Worm (Caenorhabditis elegans) whole organism, L1 larva: ENCODE data around the gene trp-1.
A peak's percentile ranks its signal among the peaks of the same experiment; 100 is the strongest.

Source experiments
- C04F5.9 ChIP-seq: sonication (generic microtip); optimal IDR thresholded peaks from 2 replicates; lab custom pipeline; 2016; ENCODE audit warnings: missing genetic modification characterization, missing compliant biosample characterization
- C16A3.4 ChIP-seq: fragments of 150-350 bp; optimal IDR thresholded peaks from 2 replicates; lab custom pipeline; 2014; ENCODE audit warnings: missing biosample characterization, missing genetic modification characterization
- C34B4.2 ChIP-seq: sonication (generic microtip); optimal IDR thresholded peaks from 2 replicates; lab custom pipeline; 2017; ENCODE audit warnings: mild to moderate bottlenecking, missing genetic modification characterization, missing compliant biosample characterization
- Y116A8C.19 ChIP-seq: sonication (generic microtip); optimal IDR thresholded peaks from 2 replicates; lab custom pipeline; 2016; ENCODE audit warnings: missing compliant biosample characterization, missing genetic modification characterization, borderline replicate concordance
- blmp-1 ChIP-seq: fragments of 150-350 bp; optimal IDR thresholded peaks from 2 replicates; lab custom pipeline; 2014; ENCODE audit warnings: missing biosample characterization, missing genetic modification characterization
- ceh-8 ChIP-seq: fragments of 200-800 bp; sonication (Bioruptor generic); optimal IDR thresholded peaks from 2 replicates; lab custom pipeline; 2018; ENCODE audit warnings: mild to moderate bottlenecking, missing genetic modification characterization, moderate library complexity, missing compliant biosample characterization
- ceh-82 ChIP-seq, 3 experiments: fragments of 150-350 bp in 1 of 3; sonication (generic microtip) in 2 of 3; optimal IDR thresholded peaks; 2 replicates each; lab custom pipeline; 2014 to 2017; ENCODE audit warnings: missing biosample characterization in 3 of 3, missing genetic modification characterization in 3 of 3
- ceh-90 ChIP-seq: sonication (generic microtip); optimal IDR thresholded peaks from 2 replicates; lab custom pipeline; 2016; ENCODE audit warnings: missing genetic modification characterization, missing compliant biosample characterization
- ces-1 ChIP-seq: fragments of 150-350 bp; optimal IDR thresholded peaks from 2 replicates; lab custom pipeline; 2014; ENCODE audit warnings: missing biosample characterization, missing genetic modification reagents, missing genetic modification characterization
- dpl-1 ChIP-seq, 3 experiments: fragments of 150-350 bp in 2 of 3; sonication (generic microtip) in 1 of 3; optimal IDR thresholded peaks; 2 replicates each; lab custom pipeline; 2014 to 2017; ENCODE audit warnings: missing biosample characterization in 3 of 3, missing genetic modification characterization in 3 of 3, missing genetic modification reagents in 3 of 3
- dsc-1 ChIP-seq: sonication (generic microtip); optimal IDR thresholded peaks from 2 replicates; lab custom pipeline; 2016; ENCODE audit warnings: mild to moderate bottlenecking, missing genetic modification characterization, missing compliant biosample characterization
- efl-1 ChIP-seq, 4 experiments: fragments of 150-350 bp; optimal IDR thresholded peaks in 3 of 4; peaks in 1 of 4; 1 replicate in 1 of 4; 2 replicates in 3 of 4; lab custom pipeline; 2014; ENCODE audit warnings: missing biosample characterization in 2 of 4, missing genetic modification characterization in 2 of 4, missing genetic modification reagents in 2 of 4
- efl-3 ChIP-seq: fragments of 200-800 bp; sonication (Bioruptor generic); optimal IDR thresholded peaks from 2 replicates; lab custom pipeline; 2018; ENCODE audit warnings: mild to moderate bottlenecking, missing genetic modification characterization, missing compliant biosample characterization
- egl-13 ChIP-seq: sonication (generic microtip); optimal IDR thresholded peaks from 2 replicates; lab custom pipeline; 2016; ENCODE audit warnings: missing genotype, missing genetic modification reagents, missing genetic modification characterization, missing compliant biosample characterization
- elt-2 ChIP-seq: sonication (generic microtip); optimal IDR thresholded peaks from 2 replicates; lab custom pipeline; 2016; ENCODE audit warnings: missing genetic modification characterization, mild to moderate bottlenecking, inconsistent platforms, missing compliant biosample characterization, missing genetic modification reagents
- elt-3 ChIP-seq, 6 experiments: fragments of 150-350 bp in 1 of 6; sonication (generic microtip); optimal IDR thresholded peaks; 2 replicates each; lab custom pipeline; 2017 to 2018; ENCODE audit warnings: missing biosample characterization in 6 of 6, missing genetic modification characterization in 6 of 6, inconsistent platforms in 1 of 6
- fos-1 ChIP-seq: fragments of 150-350 bp; optimal IDR thresholded peaks from 2 replicates; lab custom pipeline; 2014; ENCODE audit warnings: missing biosample characterization, missing genetic modification characterization
- hlh-4 ChIP-seq: sonication (generic microtip); optimal IDR thresholded peaks from 2 replicates; lab custom pipeline; 2016; ENCODE audit warnings: mild to moderate bottlenecking, missing genetic modification characterization, missing compliant biosample characterization
- hpl-2 ChIP-seq: fragments of 150-350 bp; optimal IDR thresholded peaks from 2 replicates; lab custom pipeline; 2014; ENCODE audit warnings: missing biosample characterization, missing genetic modification reagents, missing genetic modification characterization
- isw-1 ChIP-seq: fragments of 200-800 bp; sonication (Bioruptor generic); IDR thresholded peaks from 2 replicates; pipeline ENCODE4 v1.3.6; 2022; ENCODE audit warnings: missing genetic modification characterization, missing compliant biosample characterization
- jun-1 ChIP-seq: fragments of 150-350 bp; optimal IDR thresholded peaks from 2 replicates; lab custom pipeline; 2014; ENCODE audit warnings: missing biosample characterization, missing genetic modification reagents, missing genetic modification characterization
- lin-13 ChIP-seq: fragments of 150-350 bp; optimal IDR thresholded peaks from 2 replicates; lab custom pipeline; 2014; ENCODE audit warnings: missing biosample characterization, missing genetic modification reagents, missing genetic modification characterization
- lin-14 ChIP-seq: fragments of 200-800 bp; sonication (Bioruptor generic); optimal IDR thresholded peaks from 2 replicates; lab custom pipeline; 2018; ENCODE audit warnings: mild to moderate bottlenecking, missing genetic modification characterization, moderate library complexity, missing compliant biosample characterization
- lin-15B ChIP-seq: fragments of 150-350 bp; sonication (generic microtip); optimal IDR thresholded peaks from 3 replicates; lab custom pipeline; 2014; ENCODE audit warnings: missing biosample characterization, missing genetic modification characterization
- lin-35 ChIP-seq, 2 experiments: fragments of 150-350 bp; optimal IDR thresholded peaks; 2 replicates each; lab custom pipeline; 2014; ENCODE audit warnings: missing biosample characterization in 2 of 2, missing genetic modification characterization in 2 of 2, missing genetic modification reagents in 2 of 2
- lin-39 ChIP-seq: fragments of 150-350 bp; optimal IDR thresholded peaks from 2 replicates; lab custom pipeline; 2014; ENCODE audit warnings: missing biosample characterization, missing genetic modification reagents, missing genetic modification characterization
- lir-3 ChIP-seq: sonication (generic microtip); optimal IDR thresholded peaks from 2 replicates; lab custom pipeline; 2016; ENCODE audit warnings: mild to moderate bottlenecking, missing genetic modification characterization, moderate library complexity, missing compliant biosample characterization; ENCODE audit not compliant: poor library complexity
- lsy-2 ChIP-seq, 2 experiments: fragments of 150-350 bp; optimal IDR thresholded peaks; 2 replicates each; lab custom pipeline; 2014; ENCODE audit warnings: missing biosample characterization in 2 of 2, missing genetic modification characterization in 2 of 2
- mab-9 ChIP-seq: fragments of 200-800 bp; sonication (Bioruptor generic); IDR thresholded peaks from 2 replicates; pipeline ENCODE4 v1.3.6; 2022; ENCODE audit warnings: missing genetic modification reagents, missing genetic modification characterization, missing compliant biosample characterization
- mef-2 ChIP-seq: fragments of 150-350 bp; optimal IDR thresholded peaks from 2 replicates; lab custom pipeline; 2014; ENCODE audit warnings: missing biosample characterization, missing genetic modification characterization
- mep-1 ChIP-seq: fragments of 150-350 bp; optimal IDR thresholded peaks from 2 replicates; lab custom pipeline; 2014; ENCODE audit warnings: missing biosample characterization, missing genetic modification characterization
- nhr-19 ChIP-seq: fragments of 200-800 bp; sonication (Bioruptor generic); conservative IDR thresholded peaks from 2 replicates; pipeline ENCODE4 v1.3.6; 2022; ENCODE audit warnings: missing genetic modification characterization, missing compliant biosample characterization
- nhr-20 ChIP-seq: sonication (generic microtip); optimal IDR thresholded peaks from 2 replicates; lab custom pipeline; 2016; ENCODE audit warnings: mild to moderate bottlenecking, missing genetic modification characterization, missing compliant biosample characterization
- nhr-28 ChIP-seq: fragments of 150-350 bp; optimal IDR thresholded peaks from 2 replicates; lab custom pipeline; 2014; ENCODE audit warnings: missing biosample characterization, missing genetic modification characterization
- nhr-47 ChIP-seq: sonication (generic microtip); optimal IDR thresholded peaks from 2 replicates; lab custom pipeline; 2016; ENCODE audit warnings: mild to moderate bottlenecking, missing genetic modification characterization, moderate library complexity, missing compliant biosample characterization
- nhr-71 ChIP-seq: sonication (generic microtip); optimal IDR thresholded peaks from 2 replicates; lab custom pipeline; 2016; ENCODE audit warnings: mild to moderate bottlenecking, missing genetic modification characterization, moderate library complexity, missing compliant biosample characterization
- nhr-76 ChIP-seq: sonication (generic microtip); optimal IDR thresholded peaks from 2 replicates; lab custom pipeline; 2017; ENCODE audit warnings: missing biosample characterization, missing genetic modification characterization
- nhr-77 ChIP-seq: fragments of 150-350 bp; optimal IDR thresholded peaks from 2 replicates; lab custom pipeline; 2014; ENCODE audit warnings: missing biosample characterization, missing genetic modification characterization
- nhr-90 ChIP-seq: sonication (generic microtip); optimal IDR thresholded peaks from 2 replicates; lab custom pipeline; 2016; ENCODE audit warnings: mild to moderate bottlenecking, missing genetic modification characterization, missing compliant biosample characterization; ENCODE audit not compliant: poor library complexity
- pqm-1 ChIP-seq: sonication (generic microtip); optimal IDR thresholded peaks from 3 replicates; lab custom pipeline; 2017; ENCODE audit warnings: missing biosample characterization, missing genetic modification characterization
- rnt-1 ChIP-seq: sonication (generic microtip); optimal IDR thresholded peaks from 2 replicates; lab custom pipeline; 2016; ENCODE audit warnings: mild to moderate bottlenecking, missing genetic modification characterization, moderate library complexity, missing compliant biosample characterization
- skn-1 ChIP-seq: fragments of 150-350 bp; optimal IDR thresholded peaks from 2 replicates; lab custom pipeline; 2014; ENCODE audit warnings: missing biosample characterization, missing genetic modification characterization
- snu-23 ChIP-seq: sonication (generic microtip); optimal IDR thresholded peaks from 2 replicates; lab custom pipeline; 2016; ENCODE audit warnings: missing genetic modification characterization, missing compliant biosample characterization
- swsn-7 ChIP-seq: sonication (generic microtip); optimal IDR thresholded peaks from 2 replicates; lab custom pipeline; 2016; ENCODE audit warnings: missing genetic modification characterization, missing compliant biosample characterization
- unc-30 ChIP-seq: sonication (generic microtip); optimal IDR thresholded peaks from 2 replicates; lab custom pipeline; 2017; ENCODE audit warnings: missing biosample characterization, missing genetic modification characterization
- unc-98 ChIP-seq: fragments of 200-800 bp; sonication (Bioruptor generic); IDR thresholded peaks from 2 replicates; pipeline ENCODE4 v1.3.6; 2022; ENCODE audit warnings: missing genetic modification characterization, missing compliant biosample characterization
- vab-15 ChIP-seq: sonication (generic microtip); optimal IDR thresholded peaks from 2 replicates; lab custom pipeline; 2017; ENCODE audit warnings: missing genotype, mild to moderate bottlenecking, missing genetic modification characterization, missing compliant biosample characterization
- xbp-1 ChIP-seq: sonication (generic microtip); optimal IDR thresholded peaks from 2 replicates; lab custom pipeline; 2016; ENCODE audit warnings: missing genetic modification characterization, missing compliant biosample characterization
- zip-4 ChIP-seq: fragments of 200-800 bp; sonication (Bioruptor generic); optimal IDR thresholded peaks from 2 replicates; lab custom pipeline; 2018; ENCODE audit warnings: mild to moderate bottlenecking, missing genetic modification characterization, moderate library complexity, missing compliant biosample characterization

The trp-1 gene

ce11 chrIII:8534647-8535181 lies at the start of gene trp-1:
Gene trp-1 (plus strand): TSS chrIII:8535131.
- TF ChIP-seq efl-1 (optimal IDR thresholded peaks at IDR 0.05; lab: Kevin White, UChicago) (no peak), efl-1 (GFP tag; optimal IDR thresholded peaks at IDR 0.05 in 1 of 2; lab: Kevin White, UChicago) (peak in 1 of 2 experiments; percentile 26), nhr-20 (tag; lab: Kevin White, UChicago) (no peak)

ce11 chrIII:8490254-8490653 lies 44.7 kb upstream of the trp-1 start, which contains the start of the genes ess-2 and F42H10.2:
Gene ess-2 (minus strand): TSS chrIII:8490352.
Gene F42H10.2 (plus strand): TSS chrIII:8490620.
- TF ChIP-seq nhr-90 (tag; lab: Kevin White, UChicago) (no peak), nhr-47 (peak; percentile 31), lsy-2 (tag; optimal IDR thresholded peaks at IDR 0.05; lab: Kevin White, UChicago) (peak; percentile 64 to 87), nhr-19 (no peak), elt-2 (tag; lab: Kevin White, UChicago) (no peak), mef-2 (no peak), snu-23 (GFP tag; lab: Kevin White, UChicago) (peak; percentile 62), dsc-1 (peak; percentile 2), C16A3.4 (peak; percentile 67), lin-13 (GFP tag; lab: Kevin White, UChicago) (peak; percentile 50), unc-30 (tag; lab: Kevin White, UChicago) (no peak), blmp-1 (tag; lab: Kevin White, UChicago) (peak; percentile 54), fos-1 (tag; lab: Kevin White, UChicago) (no peak), elt-3 (tag; optimal IDR thresholded peaks at IDR 0.05; lab: Kevin White, UChicago) (peak in 1 of 6 experiments; percentile 26), lin-39 (tag; lab: Kevin White, UChicago) (no peak), efl-3 (GFP tag; lab: Kevin White, UChicago) (no peak), unc-98 (GFP tag; lab: Robert Waterston, UW) (no peak), nhr-77 (no peak), ceh-8 (GFP tag; lab: Kevin White, UChicago) (no peak), ceh-90 (tag; lab: Kevin White, UChicago) (no peak), hpl-2 (no peak), swsn-7 (tag; lab: Kevin White, UChicago) (peak; percentile 43), lin-35 (GFP tag; optimal IDR thresholded peaks at IDR 0.05; lab: Kevin White, UChicago) (peak; percentile 55 to 74), Y116A8C.19 (tag; lab: Kevin White, UChicago) (no peak), jun-1 (no peak), nhr-28 (no peak), pqm-1 (tag; lab: Kevin White, UChicago) (no peak), skn-1 (tag; lab: Kevin White, UChicago) (peak; percentile 82), lin-14 (GFP tag; lab: Kevin White, UChicago) (peak; percentile 49), lin-15B (tag; lab: Kevin White, UChicago) (peak; percentile 71), mab-9 (GFP tag; lab: Robert Waterston, UW) (no peak), ces-1 (GFP tag; lab: Kevin White, UChicago) (no peak), lir-3 (tag; lab: Kevin White, UChicago) (no peak), hlh-4 (tag; lab: Kevin White, UChicago) (no peak), C04F5.9 (tag; lab: Kevin White, UChicago) (no peak), efl-1 (optimal IDR thresholded peaks at IDR 0.05; lab: Kevin White, UChicago) (peak; percentile 54 to 56), efl-1 (GFP tag; optimal IDR thresholded peaks at IDR 0.05 in 1 of 2; lab: Kevin White, UChicago) (peak; percentile 52 to 93), xbp-1 (peak; percentile 36), nhr-76 (no peak), dpl-1 (GFP tag; optimal IDR thresholded peaks at IDR 0.05; lab: Kevin White, UChicago) (peak; percentile 9 to 65 (median 33)), C34B4.2 (tag; lab: Kevin White, UChicago) (no peak), egl-13 (tag; lab: Kevin White, UChicago) (no peak), isw-1 (GFP tag; lab: Robert Waterston, UW) (peak; percentile 21; the same call in 1 of the 2 replicates), vab-15 (tag; lab: Kevin White, UChicago) (no peak), rnt-1 (tag; lab: Kevin White, UChicago) (peak; percentile 40), nhr-71 (tag; lab: Kevin White, UChicago) (peak; percentile 53), ceh-82 (tag; optimal IDR thresholded peaks at IDR 0.05; lab: Kevin White, UChicago) (peak in 2 of 3 experiments; percentile 19 to 46), mep-1 (tag; lab: Kevin White, UChicago) (peak; percentile 45), zip-4 (GFP tag; lab: Kevin White, UChicago) (peak; percentile 83), nhr-20 (tag; lab: Kevin White, UChicago) (peak; percentile 39)
